Worm (Caenorhabditis elegans) whole organism, L3 larva: Measurements from ENCODE around the gene F08D12.2.

ENCODE experiments used
- ZK546.5 ChIP-seq: sonication (generic microtip); optimal IDR thresholded peaks from 2 replicates; lab custom pipeline; 2017; ENCODE audit warnings: missing biosample characterization, missing genetic modification characterization
- aly-2 ChIP-seq: fragments of 150-350 bp; optimal IDR thresholded peaks from 2 replicates; lab custom pipeline; 2014; ENCODE audit warnings: missing biosample characterization, missing genetic modification characterization
- ama-1 ChIP-seq: fragments of 150-350 bp; optimal IDR thresholded peaks from 2 replicates; lab custom pipeline; 2018
- ceh-28 ChIP-seq: fragments of 150-350 bp; optimal IDR thresholded peaks from 2 replicates; lab custom pipeline; 2014; ENCODE audit warnings: missing biosample characterization, missing genetic modification reagents, missing genetic modification characterization
- ceh-82 ChIP-seq: fragments of 150-350 bp; optimal IDR thresholded peaks from 2 replicates; lab custom pipeline; 2014; ENCODE audit warnings: missing biosample characterization, missing genetic modification characterization
- ceh-9 ChIP-seq: sonication (generic microtip); optimal IDR thresholded peaks from 2 replicates; lab custom pipeline; 2018; ENCODE audit warnings: missing biosample characterization, missing genetic modification characterization
- daf-12 ChIP-seq: fragments of 150-350 bp; optimal IDR thresholded peaks from 2 replicates; lab custom pipeline; 2014; ENCODE audit warnings: missing biosample characterization, missing genetic modification reagents, missing genetic modification characterization
- egl-27 ChIP-seq: sonication (generic microtip); optimal IDR thresholded peaks from 4 replicates; lab custom pipeline; 2017; ENCODE audit warnings: missing biosample characterization, missing genetic modification reagents, missing genetic modification characterization
- egl-5 ChIP-seq: fragments of 150-350 bp; optimal IDR thresholded peaks from 2 replicates; lab custom pipeline; 2017; ENCODE audit warnings: missing biosample characterization, missing genetic modification reagents, missing genetic modification characterization, inconsistent platforms
- elt-1 ChIP-seq: fragments of 150-350 bp; optimal IDR thresholded peaks from 2 replicates; lab custom pipeline; 2014; ENCODE audit warnings: missing biosample characterization, missing genetic modification characterization
- elt-2 ChIP-seq: sonication (generic microtip); optimal IDR thresholded peaks from 2 replicates; lab custom pipeline; 2016; ENCODE audit warnings: missing genetic modification reagents, mild to moderate bottlenecking, missing genetic modification characterization, missing compliant biosample characterization
- eor-1 ChIP-seq, 2 experiments: fragments of 150-350 bp; optimal IDR thresholded peaks; 2 replicates each; lab custom pipeline; 2014 to 2018; ENCODE audit warnings: missing biosample characterization in 2 of 2, missing genetic modification characterization in 2 of 2
- fkh-10 ChIP-seq: sonication (generic microtip); optimal IDR thresholded peaks from 2 replicates; lab custom pipeline; 2017; ENCODE audit warnings: missing biosample characterization, missing genetic modification reagents, missing genetic modification characterization
- fkh-2 ChIP-seq: fragments of 150-350 bp; optimal IDR thresholded peaks from 2 replicates; lab custom pipeline; 2014; ENCODE audit warnings: missing biosample characterization, missing genetic modification reagents, missing genetic modification characterization
- fos-1 ChIP-seq: fragments of 150-350 bp; optimal IDR thresholded peaks from 2 replicates; lab custom pipeline; 2014; ENCODE audit warnings: missing biosample characterization, missing genetic modification characterization
- jun-1 ChIP-seq: fragments of 150-350 bp; optimal IDR thresholded peaks from 2 replicates; lab custom pipeline; 2014; ENCODE audit warnings: missing biosample characterization, missing genetic modification reagents, missing genetic modification characterization
- lin-39 ChIP-seq: fragments of 150-350 bp; optimal IDR thresholded peaks from 2 replicates; lab custom pipeline; 2018; ENCODE audit warnings: missing biosample characterization, missing genetic modification reagents, missing genetic modification characterization
- mdl-1 ChIP-seq: fragments of 150-350 bp; optimal IDR thresholded peaks from 2 replicates; lab custom pipeline; 2014; ENCODE audit warnings: missing biosample characterization, missing genetic modification characterization
- mml-1 ChIP-seq: fragments of 150-350 bp; sonication (generic microtip); optimal IDR thresholded peaks from 3 replicates; lab custom pipeline; 2014; ENCODE audit warnings: missing biosample characterization, missing genetic modification characterization
- nhr-11 ChIP-seq: fragments of 150-350 bp; optimal IDR thresholded peaks from 2 replicates; lab custom pipeline; 2014; ENCODE audit warnings: missing biosample characterization, missing genetic modification characterization
- nhr-12 ChIP-seq: fragments of 150-350 bp; optimal IDR thresholded peaks from 2 replicates; lab custom pipeline; 2014; ENCODE audit warnings: missing biosample characterization, missing genetic modification characterization
- nhr-23 ChIP-seq: fragments of 150-350 bp; optimal IDR thresholded peaks from 2 replicates; lab custom pipeline; 2014; ENCODE audit warnings: missing biosample characterization, missing genetic modification reagents, missing genetic modification characterization
- nhr-237 ChIP-seq: fragments of 150-350 bp; optimal IDR thresholded peaks from 2 replicates; lab custom pipeline; 2014; ENCODE audit warnings: missing biosample characterization, missing genetic modification characterization
- nhr-25 ChIP-seq: sonication (generic microtip); optimal IDR thresholded peaks from 2 replicates; lab custom pipeline; 2017; ENCODE audit warnings: missing biosample characterization, missing genetic modification characterization
- nhr-43 ChIP-seq: sonication (generic microtip); optimal IDR thresholded peaks from 2 replicates; lab custom pipeline; 2016; ENCODE audit warnings: mild to moderate bottlenecking, missing genetic modification characterization, missing compliant biosample characterization; ENCODE audit not compliant: poor library complexity, severe bottlenecking
- nhr-67 ChIP-seq: fragments of 150-350 bp; optimal IDR thresholded peaks from 2 replicates; lab custom pipeline; 2014; ENCODE audit warnings: missing biosample characterization, missing genetic modification characterization
- pqm-1 ChIP-seq: fragments of 150-350 bp; optimal IDR thresholded peaks from 2 replicates; lab custom pipeline; 2017; ENCODE audit warnings: missing biosample characterization, missing genetic modification characterization, inconsistent platforms
- skn-1 ChIP-seq: fragments of 150-350 bp; optimal IDR thresholded peaks from 2 replicates; lab custom pipeline; 2014; ENCODE audit warnings: missing biosample characterization, missing genetic modification characterization
- tbx-2 ChIP-seq: sonication (generic microtip); optimal IDR thresholded peaks from 2 replicates; lab custom pipeline; 2016; ENCODE audit warnings: mild to moderate bottlenecking, missing genetic modification characterization, missing compliant biosample characterization
- zag-1 ChIP-seq: fragments of 150-350 bp; optimal IDR thresholded peaks from 2 replicates; lab custom pipeline; 2014; ENCODE audit warnings: missing biosample characterization, missing genetic modification characterization
- ztf-11 ChIP-seq: fragments of 150-350 bp; optimal IDR thresholded peaks from 2 replicates; lab custom pipeline; 2014; ENCODE audit warnings: missing biosample characterization, missing genetic modification characterization
- ztf-4 ChIP-seq: fragments of 150-350 bp; optimal IDR thresholded peaks from 2 replicates; lab custom pipeline; 2014; ENCODE audit warnings: missing biosample characterization, missing genetic modification characterization

F08D12.2 gene

ce11 chrII:2762108-2762507 lies 19.3 kb upstream of the F08D12.2 start, which contains the start of gene fbxb-106:
TSS of gene fbxb-106 (plus strand) at chrII:2762408.
- TF ChIP-seq ceh-28 = no peak
- no peak for TF ChIP-seq ama-1
- no peak for TF ChIP-seq ztf-4 (tag; lab: Kevin White, UChicago)
- TF ChIP-seq nhr-23 (tag; lab: Kevin White, UChicago) = no peak
- no peak for TF ChIP-seq ZK546.5 (tag; lab: Kevin White, UChicago)
- no peak for TF ChIP-seq skn-1 (tag; lab: Kevin White, UChicago)
- TF ChIP-seq nhr-11 (tag; lab: Kevin White, UChicago) = no peak
- no peak for TF ChIP-seq tbx-2
- no peak for TF ChIP-seq ceh-9 (tag; lab: Kevin White, UChicago)
- TF ChIP-seq daf-12 (tag; lab: Kevin White, UChicago) = no peak
- no peak for TF ChIP-seq zag-1 (tag; lab: Kevin White, UChicago)
- no peak for TF ChIP-seq pqm-1 (tag; lab: Kevin White, UChicago)
- TF ChIP-seq fkh-2 (tag; lab: Kevin White, UChicago) = no peak
- no peak for TF ChIP-seq nhr-237 (tag; lab: Kevin White, UChicago)

DNA sequence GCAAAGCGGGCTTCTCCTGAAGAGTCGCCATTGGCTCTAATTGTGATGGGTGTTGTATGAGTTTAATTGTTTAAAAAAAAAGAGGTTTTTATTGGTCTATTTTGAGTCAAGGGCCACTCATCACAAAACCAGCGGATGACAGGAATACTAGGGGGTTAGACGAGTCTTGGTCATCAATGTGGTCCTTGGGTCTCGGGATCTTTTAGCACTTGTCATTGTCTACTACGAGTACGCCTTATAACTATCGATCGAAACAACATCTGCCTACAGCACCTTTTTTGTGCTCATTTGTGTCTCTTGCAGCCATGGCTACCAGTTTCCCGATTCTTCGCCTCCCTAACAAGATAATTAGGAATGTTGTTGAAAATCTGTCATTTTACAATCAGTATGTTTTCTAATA lies 16.8 kb upstream of the F08D12.2 start, which contains the start of gene fbxb-108:
TSS of gene fbxb-108 (plus strand) at position 301 of the 400 bp plus-strand sequence.
- TF ChIP-seq elt-2 (tag; lab: Kevin White, UChicago) (no peak), ztf-11 (tag; lab: Kevin White, UChicago) (no peak), ZK546.5 (tag; lab: Kevin White, UChicago) (no peak)

- no peak for TF ChIP-seq ztf-11 (tag; lab: Kevin White, UChicago)
- no peak for TF ChIP-seq fkh-10
- no peak for TF ChIP-seq nhr-25 (tag; lab: Kevin White, UChicago)
- no peak for TF ChIP-seq lin-39
- no peak for TF ChIP-seq fkh-2 (tag; lab: Kevin White, UChicago)
- TF ChIP-seq, all 47 proteins: peak for 0
Observed at ce11 chrII:2766331-2766730, 15.1 kb upstream of the F08D12.2 start, which contains the start of gene F08D12.15. TSS of gene F08D12.15 (plus strand) at chrII:2766631.

ce11 chrII:2769021-2769420 lies 12.4 kb upstream of the F08D12.2 start, which contains the start of gene F08D12.7:
TSS of gene F08D12.7 (minus strand) at chrII:2769121.
- TF ChIP-seq pqm-1 (tag; lab: Kevin White, UChicago) = no peak
- no peak for TF ChIP-seq fkh-2 (tag; lab: Kevin White, UChicago)
- TF ChIP-seq elt-2 (tag; lab: Kevin White, UChicago) = no peak

DNA sequence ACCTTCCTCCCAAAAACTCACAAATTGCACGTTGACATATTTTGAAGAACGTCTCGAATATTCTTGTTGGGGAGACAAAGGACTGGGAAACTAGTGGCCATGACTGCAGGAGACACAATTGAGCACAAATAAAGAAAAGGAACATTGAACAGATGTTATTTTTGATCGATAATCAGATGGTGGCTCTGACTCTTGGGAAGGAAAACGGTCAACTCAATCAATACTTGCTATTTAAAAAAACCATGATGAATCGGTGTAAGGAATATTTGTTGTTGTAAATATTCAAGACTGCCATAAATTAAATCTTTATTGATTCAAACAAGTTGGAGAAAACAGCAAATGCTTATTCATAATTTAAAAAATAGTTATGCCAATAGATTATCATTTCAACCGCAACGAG lies 10.7 kb upstream of the F08D12.2 start, which contains the start of gene fbxb-105:
TSS of gene fbxb-105 (minus strand) at position 101 of the 400 bp plus-strand sequence.
- TF ChIP-seq nhr-11 (tag; lab: Kevin White, UChicago) (no peak), jun-1 (tag; lab: Kevin White, UChicago) (no peak), elt-1 (no peak), ceh-28 (no peak), nhr-237 (tag; lab: Kevin White, UChicago) (no peak), nhr-12 (no peak), nhr-23 (tag; lab: Kevin White, UChicago) (no peak), mdl-1 (tag; lab: Kevin White, UChicago) (no peak), elt-2 (tag; lab: Kevin White, UChicago) (no peak), egl-27 (no peak), pqm-1 (tag; lab: Kevin White, UChicago) (no peak), mml-1 (tag; lab: Kevin White, UChicago) (no peak), fkh-10 (no peak), aly-2 (tag; lab: Kevin White, UChicago) (no peak), egl-5 (tag; lab: Kevin White, UChicago) (no peak), eor-1 (tag; optimal IDR thresholded peaks at IDR 0.05; lab: Kevin White, UChicago) (no peak), daf-12 (tag; lab: Kevin White, UChicago) (no peak)

- TF ChIP-seq pqm-1 (tag; lab: Kevin White, UChicago) (no peak), fos-1 (tag; lab: Kevin White, UChicago) (no peak), lin-39 (no peak), nhr-25 (tag; lab: Kevin White, UChicago) (no peak), nhr-43 (tag; lab: Kevin White, UChicago) (no peak), nhr-67 (no peak), ceh-82 (tag; lab: Kevin White, UChicago) (no peak)
Observed at ce11 chrII:2772166-2772565, 9.3 kb upstream of the F08D12.2 start, which contains the start of gene sdz-10. TSS of gene sdz-10 (minus strand) at chrII:2772266.
